Fruit fly (Drosophila melanogaster) whole organism, embryonic: Measurements from ENCODE around the gene Mst89B.
A peak's percentile ranks its signal among the peaks of the same experiment; 100 is the strongest.

Experiments used
- Asciz ChIP-seq: fragments of 200-800 bp; sonication (Bioruptor generic); optimal IDR thresholded peaks from 2 replicates; lab custom pipeline; 2017; ENCODE audit warnings: missing biosample characterization, mild to moderate bottlenecking, missing genetic modification characterization, missing genetic modification reagents
- CG11456 ChIP-seq: fragments of 200-800 bp; sonication (Bioruptor generic); IDR thresholded peaks from 3 replicates; pipeline ENCODE4 v1.3.6; 2022; ENCODE audit warnings: missing biosample characterization, missing genetic modification characterization
- CG12391 ChIP-seq: fragments of 200-800 bp; sonication (Bioruptor generic); optimal IDR thresholded peaks from 3 replicates; lab custom pipeline; 2018; ENCODE audit warnings: missing biosample characterization, mild to moderate bottlenecking, missing genetic modification characterization, moderate library complexity
- CG13424 ChIP-seq: fragments of 200-800 bp; sonication (Bioruptor generic); optimal IDR thresholded peaks from 2 replicates; lab custom pipeline; 2019; ENCODE audit warnings: missing biosample characterization, mild to moderate bottlenecking, missing genetic modification characterization, moderate library complexity
- CG14050 ChIP-seq: fragments of 200-800 bp; sonication (Bioruptor generic); IDR thresholded peaks from 3 replicates; pipeline ENCODE4 v1.3.6; 2022; ENCODE audit warnings: missing biosample characterization, missing genetic modification characterization
- CG14710 ChIP-seq: fragments of 200-800 bp; sonication (Bioruptor generic); optimal IDR thresholded peaks from 3 replicates; lab custom pipeline; 2019; ENCODE audit warnings: missing biosample characterization, mild to moderate bottlenecking, missing genetic modification characterization, moderate library complexity
- CG14860 ChIP-seq: fragments of 200-800 bp; sonication (Bioruptor generic); IDR thresholded peaks from 3 replicates; pipeline ENCODE4 v1.3.6; 2022; ENCODE audit warnings: missing biosample characterization, missing genetic modification characterization; ENCODE audit not compliant: partially characterized antibody
- CG17186 ChIP-seq: fragments of 200-800 bp; sonication (Bioruptor generic); optimal IDR thresholded peaks from 3 replicates; lab custom pipeline; 2017; ENCODE audit warnings: missing biosample characterization, missing genetic modification reagents, missing genetic modification characterization
- CG17359 ChIP-seq: fragments of 200-800 bp; sonication (Bioruptor generic); optimal IDR thresholded peaks from 3 replicates; lab custom pipeline; 2018; ENCODE audit warnings: missing biosample characterization, mild to moderate bottlenecking, missing genetic modification characterization, moderate library complexity
- CG18476 ChIP-seq: fragments of 200-800 bp; sonication (Bioruptor generic); optimal IDR thresholded peaks from 2 replicates; lab custom pipeline; 2016; ENCODE audit warnings: missing biosample characterization, mild to moderate bottlenecking, missing genetic modification characterization
- CG18599 ChIP-seq: fragments of 200-800 bp; sonication (Bioruptor generic); optimal IDR thresholded peaks from 3 replicates; lab custom pipeline; 2017; ENCODE audit warnings: missing biosample characterization, missing genetic modification characterization, mild to moderate bottlenecking, moderate library complexity, missing genetic modification reagents
- CG2875 ChIP-seq: fragments of 200-800 bp; sonication (Bioruptor generic); optimal IDR thresholded peaks from 2 replicates; lab custom pipeline; 2017; ENCODE audit warnings: missing biosample characterization, mild to moderate bottlenecking, missing genetic modification characterization, missing genetic modification reagents
- CG33557 ChIP-seq: fragments of 200-800 bp; sonication (Bioruptor generic); optimal IDR thresholded peaks from 2 replicates; lab custom pipeline; 2019; ENCODE audit warnings: missing biosample characterization, mild to moderate bottlenecking, missing genetic modification characterization, moderate library complexity
- CG6254 ChIP-seq: fragments of 200-800 bp; sonication (Bioruptor generic); optimal IDR thresholded peaks from 3 replicates; lab custom pipeline; 2017; ENCODE audit warnings: mild to moderate bottlenecking, missing biosample characterization, missing genetic modification reagents, missing genetic modification characterization
- CG6654 ChIP-seq: fragments of 200-800 bp; sonication (Bioruptor generic); optimal IDR thresholded peaks from 2 replicates; lab custom pipeline; 2017; ENCODE audit warnings: missing biosample characterization, mild to moderate bottlenecking, missing genetic modification characterization
- CG7357 ChIP-seq: fragments of 200-800 bp; sonication (Bioruptor generic); IDR thresholded peaks from 3 replicates; pipeline ENCODE4 v1.3.6; 2022; ENCODE audit warnings: missing biosample characterization, missing genetic modification characterization
- CTCF ChIP-seq: fragments of 200-800 bp; sonication (Bioruptor generic); optimal IDR thresholded peaks from 2 replicates; lab custom pipeline; 2017; ENCODE audit warnings: missing biosample characterization, mild to moderate bottlenecking, missing genetic modification characterization, moderate library complexity
- Dad ChIP-seq: fragments of 200-800 bp; sonication (Bioruptor generic); optimal IDR thresholded peaks from 3 replicates; lab custom pipeline; 2016; ENCODE audit warnings: missing biosample characterization, missing genetic modification characterization
- Ets97D ChIP-seq: fragments of 200-800 bp; sonication (Bioruptor generic); optimal IDR thresholded peaks from 3 replicates; lab custom pipeline; 2016; ENCODE audit warnings: missing biosample characterization, missing genetic modification characterization
- Gsc ChIP-seq: fragments of 200-800 bp; sonication (Bioruptor generic); IDR thresholded peaks from 2 replicates; pipeline ENCODE4 v1.3.6; 2022; ENCODE audit warnings: missing biosample characterization, missing genetic modification characterization
- Med ChIP-seq: fragments of 200-800 bp; sonication (Bioruptor generic); peaks from one replicate; lab custom pipeline; 2016; ENCODE audit warnings: missing biosample characterization, missing genetic modification characterization, mild to moderate bottlenecking, inconsistent platforms, moderate library complexity
- Mrtf ChIP-seq: fragments of 200-800 bp; sonication (Bioruptor generic); IDR thresholded peaks from 3 replicates; pipeline ENCODE4 v1.3.6; 2022; ENCODE audit warnings: missing biosample characterization, missing genetic modification characterization
- NC2β ChIP-seq: fragments of 200-800 bp; sonication (Bioruptor generic); optimal IDR thresholded peaks from 2 replicates; lab custom pipeline; 2016; ENCODE audit warnings: missing biosample characterization, missing genetic modification characterization
- NfI ChIP-seq: fragments of 200-800 bp; sonication (Bioruptor generic); optimal IDR thresholded peaks from 3 replicates; lab custom pipeline; 2018; ENCODE audit warnings: missing biosample characterization, mild to moderate bottlenecking, missing genetic modification characterization, moderate library complexity
- Sry-δ ChIP-seq: fragments of 200-800 bp; sonication (Bioruptor generic); optimal IDR thresholded peaks from 2 replicates; lab custom pipeline; 2016; ENCODE audit warnings: missing biosample characterization, missing genetic modification characterization
- Trl ChIP-seq, 3 experiments: fragments of >200 bp in 2 of 3; fragments of 200-800 bp in 1 of 3; sonication (Bioruptor generic) in 1 of 3; optimal IDR thresholded peaks; 2 replicates in 1 of 3; 3 replicates in 2 of 3; lab custom pipeline; 2016 to 2017; ENCODE audit warnings: missing biosample characterization in 1 of 3, missing genetic modification characterization in 1 of 3
- ap ChIP-seq: fragments of 200-800 bp; sonication (Bioruptor generic); IDR thresholded peaks from 2 replicates; pipeline ENCODE4 v1.3.6; 2022; ENCODE audit warnings: missing biosample characterization, missing genetic modification characterization
- bbx ChIP-seq: fragments of 200-800 bp; sonication (Bioruptor generic); IDR thresholded peaks from 2 replicates; pipeline ENCODE4 v1.3.6; 2022; ENCODE audit warnings: missing biosample characterization, missing genetic modification characterization; ENCODE audit not compliant: partially characterized antibody
- btn ChIP-seq: fragments of 200-800 bp; sonication (Bioruptor generic); optimal IDR thresholded peaks from 2 replicates; lab custom pipeline; 2016; ENCODE audit warnings: missing biosample characterization, missing genetic modification characterization
- chinmo ChIP-seq: fragments of 200-800 bp; sonication (Bioruptor generic); IDR thresholded peaks from 4 replicates; pipeline ENCODE4 v1.3.6; 2022; ENCODE audit warnings: missing biosample characterization, missing genetic modification characterization; ENCODE audit not compliant: partially characterized antibody
- crol ChIP-seq: fragments of 200-800 bp; sonication (Bioruptor generic); IDR thresholded peaks from 2 replicates; pipeline ENCODE4 v1.3.6; 2022; ENCODE audit warnings: missing biosample characterization, missing genetic modification characterization
- dan ChIP-seq: fragments of 200-800 bp; sonication (Bioruptor generic); IDR thresholded peaks from 2 replicates; pipeline ENCODE4 v1.3.6; 2022; ENCODE audit warnings: missing biosample characterization, missing genetic modification characterization
- jing ChIP-seq: fragments of 200-800 bp; sonication (Bioruptor generic); optimal IDR thresholded peaks from 2 replicates; lab custom pipeline; 2018; ENCODE audit warnings: missing biosample characterization, mild to moderate bottlenecking, missing genetic modification characterization
- jumu ChIP-seq: fragments of 200-800 bp; sonication (Bioruptor generic); optimal IDR thresholded peaks from 3 replicates; lab custom pipeline; 2016; ENCODE audit warnings: missing biosample characterization, missing genetic modification characterization
- mirr ChIP-seq: fragments of 200-800 bp; sonication (Bioruptor generic); optimal IDR thresholded peaks from 3 replicates; lab custom pipeline; 2018; ENCODE audit warnings: missing biosample characterization, mild to moderate bottlenecking, missing genetic modification characterization
- nom ChIP-seq: fragments of 200-800 bp; sonication (Bioruptor generic); optimal IDR thresholded peaks from 2 replicates; lab custom pipeline; 2017; ENCODE audit warnings: missing biosample characterization, missing genetic modification characterization, mild to moderate bottlenecking, moderate library complexity, missing genetic modification reagents
- odd ChIP-seq: fragments of 200-800 bp; sonication (Bioruptor generic); optimal IDR thresholded peaks from 2 replicates; lab custom pipeline; 2017; ENCODE audit warnings: missing biosample characterization, mild to moderate bottlenecking, missing genetic modification characterization
- prd ChIP-seq, 3 experiments: fragments of >200 bp in 2 of 3; fragments of 200-800 bp in 1 of 3; sonication (Bioruptor generic) in 1 of 3; optimal IDR thresholded peaks in 2 of 3; IDR thresholded peaks in 1 of 3; 2 replicates in 2 of 3; 3 replicates in 1 of 3; pipeline versions ENCODE4 v1.3.6 to Lab custom; 2017 to 2022; ENCODE audit warnings: missing biosample characterization in 1 of 3, missing genetic modification characterization in 1 of 3
- ro ChIP-seq: fragments of 200-800 bp; sonication (Bioruptor generic); IDR thresholded peaks from 2 replicates; pipeline ENCODE4 v1.3.6; 2022; ENCODE audit warnings: missing biosample characterization, missing genetic modification characterization
- sens ChIP-seq: fragments of 200-800 bp; sonication (Bioruptor generic); peaks from one replicate; lab custom pipeline; 2016; ENCODE audit warnings: missing biosample characterization, missing genetic modification characterization
- sens-2 ChIP-seq: fragments of 200-800 bp; sonication (Bioruptor generic); IDR thresholded peaks from 2 replicates; pipeline ENCODE4 v1.3.6; 2022; ENCODE audit warnings: missing biosample characterization, missing genetic modification characterization
- sob ChIP-seq: fragments of 200-800 bp; sonication (Bioruptor generic); IDR thresholded peaks from 2 replicates; pipeline ENCODE4 v1.3.6; 2022; ENCODE audit warnings: missing biosample characterization, missing genetic modification characterization
- sqz ChIP-seq: fragments of 200-800 bp; sonication (Bioruptor generic); optimal IDR thresholded peaks from 3 replicates; lab custom pipeline; 2018; ENCODE audit warnings: missing biosample characterization, mild to moderate bottlenecking, missing genetic modification characterization
- ssp ChIP-seq: fragments of 200-800 bp; sonication (Bioruptor generic); IDR thresholded peaks from 2 replicates; pipeline ENCODE4 v1.3.6; 2022; ENCODE audit warnings: missing biosample characterization, missing genetic modification characterization
- sug ChIP-seq: fragments of 200-800 bp; optimal IDR thresholded peaks from 2 replicates; lab custom pipeline; 2019; ENCODE audit warnings: missing biosample characterization, mild to moderate bottlenecking, missing genetic modification characterization, moderate library complexity
- tin ChIP-seq: fragments of 200-800 bp; sonication (Bioruptor generic); optimal IDR thresholded peaks from 3 replicates; lab custom pipeline; 2016; ENCODE audit warnings: missing biosample characterization, missing genetic modification characterization
- tll ChIP-seq, 2 experiments: fragments of 200-800 bp in 1 of 2; fragments of >200 bp in 1 of 2; sonication (Bioruptor generic) in 1 of 2; optimal IDR thresholded peaks; 2 replicates each; lab custom pipeline; 2017 to 2019; ENCODE audit warnings: missing biosample characterization in 2 of 2, missing genetic modification characterization in 2 of 2, mild to moderate bottlenecking in 1 of 2, moderate library complexity in 1 of 2
- twi ChIP-seq: fragments of 200-800 bp; optimal IDR thresholded peaks from 2 replicates; lab custom pipeline; 2019; ENCODE audit warnings: missing biosample characterization, mild to moderate bottlenecking, missing genetic modification characterization, moderate library complexity
- zfh2 ChIP-seq: fragments of 200-800 bp; sonication (Bioruptor generic); optimal IDR thresholded peaks from 2 replicates; lab custom pipeline; 2016; ENCODE audit warnings: missing biosample characterization, missing genetic modification characterization

The Mst89B gene

dm6 chr3R:16275890-16276619, 9.2 kb downstream of the Mst89B start:
- no peak for TF ChIP-seq Mrtf (GFP tag; lab: Robert Waterston, UW)
- no peak for TF ChIP-seq Dad (GFP tag; lab: Kevin White, UChicago)
- no peak for TF ChIP-seq CG12391 (tag; lab: Kevin White, UChicago)
- TF ChIP-seq CG18599 = no peak
- peak; percentile 23 for TF ChIP-seq Asciz
- TF ChIP-seq Gsc (GFP tag; lab: Robert Waterston, UW) = no peak
- no peak for TF ChIP-seq sob
- no peak for TF ChIP-seq NfI (GFP tag; lab: Kevin White, UChicago)
- TF ChIP-seq CG11456 (GFP tag; lab: Robert Waterston, UW) = no peak
- TF ChIP-seq tll (GFP tag; optimal IDR thresholded peaks at IDR 0.05; lab: Kevin White, UChicago) = peak in 1 of 2 experiments; percentile 23
- TF ChIP-seq CG2875 = peak; percentile 21
- TF ChIP-seq Sry-δ (GFP tag; lab: Kevin White, UChicago) = no peak
- no peak for TF ChIP-seq jumu
- peak; percentile 64 for TF ChIP-seq Med
- no peak for TF ChIP-seq NC2β (GFP tag; lab: Kevin White, UChicago)
- TF ChIP-seq CG6254 (GFP tag; lab: Kevin White, UChicago) = peak; percentile 29
- no peak for TF ChIP-seq Ets97D (GFP tag; lab: Kevin White, UChicago)
- TF ChIP-seq dan (GFP tag; lab: Robert Waterston, UW) = no peak
- TF ChIP-seq bbx (GFP tag; lab: Robert Waterston, UW) = no peak
- TF ChIP-seq sens (GFP tag; lab: Kevin White, UChicago) = peak; percentile 74
- peak; percentile 8 for TF ChIP-seq mirr (GFP tag; lab: Kevin White, UChicago)
- TF ChIP-seq chinmo (GFP tag; lab: Robert Waterston, UW) = peak; percentile 30; the same call in 1 of the 4 replicates
- TF ChIP-seq CG17186 = no peak
- TF ChIP-seq ssp (GFP tag; lab: Robert Waterston, UW) = no peak
- TF ChIP-seq tin = no peak
- TF ChIP-seq ro (GFP tag; lab: Robert Waterston, UW) = no peak
- peak; percentile 3 for TF ChIP-seq CG17359
- TF ChIP-seq zfh2 (GFP tag; lab: Kevin White, UChicago) = no peak
- no peak for TF ChIP-seq CG14710 (tag; lab: Kevin White, UChicago)
- peak; percentile 54 for TF ChIP-seq CG33557 (GFP tag; lab: Kevin White, UChicago)
- TF ChIP-seq CG6654 = no peak
- TF ChIP-seq sug = no peak
- TF ChIP-seq Trl (optimal IDR thresholded peaks at IDR 0.05; lab: Kevin White, UChicago) = no peak
- no peak for TF ChIP-seq Trl (GFP tag; optimal IDR thresholded peaks at IDR 0.05; lab: Kevin White, UChicago)
- TF ChIP-seq CG18476 (GFP tag; lab: Kevin White, UChicago) = no peak
- TF ChIP-seq CG14050 (GFP tag; lab: Robert Waterston, UW) = no peak
- TF ChIP-seq sens-2 (GFP tag; lab: Robert Waterston, UW) = 0 out of 2 replicates have a peak, but pooled peaks have one; percentile 31
- no peak for TF ChIP-seq btn (GFP tag; lab: Kevin White, UChicago)
- TF ChIP-seq twi (tag; lab: Kevin White, UChicago) = peak; percentile 76
- TF ChIP-seq ap (GFP tag; lab: Robert Waterston, UW) = no peak
- TF ChIP-seq CTCF = no peak
- no peak for TF ChIP-seq nom (GFP tag; lab: Kevin White, UChicago)
- TF ChIP-seq sqz (GFP tag; lab: Kevin White, UChicago) = peak; percentile 3
- TF ChIP-seq jing = no peak
- TF ChIP-seq CG13424 (tag; lab: Kevin White, UChicago) = no peak
- TF ChIP-seq odd (GFP tag; lab: Kevin White, UChicago) = peak; percentile 2
- TF ChIP-seq CG7357 = no peak
- TF ChIP-seq crol (GFP tag; lab: Robert Waterston, UW) = peak; percentile 64
- no peak for TF ChIP-seq CG14860
- TF ChIP-seq prd (optimal IDR thresholded peaks at IDR 0.05; lab: Kevin White, UChicago) = no peak
- TF ChIP-seq prd (GFP tag; IDR thresholded peaks at IDR 0.05; lab: Robert Waterston, UW) = no peak
